Worm (Caenorhabditis elegans) whole organism, L2 larva: ENCODE measurements around the gene ist-1.
A peak's percentile ranks its signal among the peaks of the same experiment; 100 is the strongest.

ENCODE experiments used
- F13H6.1 ChIP-seq: sonication (generic microtip); optimal IDR thresholded peaks from 2 replicates; lab custom pipeline; 2016; ENCODE audit warnings: missing genetic modification characterization, missing compliant biosample characterization
- R02D3.7 ChIP-seq: fragments of 150-350 bp; optimal IDR thresholded peaks from 2 replicates; lab custom pipeline; 2014; ENCODE audit warnings: missing biosample characterization, missing genetic modification characterization
- Y55F3AM.14 ChIP-seq: fragments of 200-800 bp; sonication (Bioruptor generic); optimal IDR thresholded peaks from 2 replicates; lab custom pipeline; 2018; ENCODE audit warnings: mild to moderate bottlenecking, missing genetic modification characterization, missing compliant biosample characterization
- blmp-1 ChIP-seq: sonication (generic microtip); optimal IDR thresholded peaks from 2 replicates; lab custom pipeline; 2017; ENCODE audit warnings: missing genetic modification characterization, mild to moderate bottlenecking, missing compliant biosample characterization, antibody characterized with exemption, moderate library complexity; ENCODE audit not compliant: insufficient read depth
- ceh-16 ChIP-seq: fragments of 150-350 bp; optimal IDR thresholded peaks from 2 replicates; lab custom pipeline; 2014; ENCODE audit warnings: missing biosample characterization, missing genetic modification characterization
- ceh-82 ChIP-seq: fragments of 150-350 bp; optimal IDR thresholded peaks from 2 replicates; lab custom pipeline; 2014; ENCODE audit warnings: missing biosample characterization, missing genetic modification characterization
- elt-3 ChIP-seq: sonication (generic microtip); optimal IDR thresholded peaks from 2 replicates; lab custom pipeline; 2017; ENCODE audit warnings: missing biosample characterization, missing genetic modification characterization
- fos-1 ChIP-seq: fragments of 150-350 bp; optimal IDR thresholded peaks from 2 replicates; lab custom pipeline; 2014; ENCODE audit warnings: missing biosample characterization, missing genetic modification characterization
- gmeb-1 ChIP-seq: fragments of 150-350 bp; optimal IDR thresholded peaks from 2 replicates; lab custom pipeline; 2014; ENCODE audit warnings: missing biosample characterization, missing genetic modification characterization
- lin-11 ChIP-seq: fragments of 150-350 bp; sonication (generic microtip); optimal IDR thresholded peaks from 2 replicates; lab custom pipeline; 2014; ENCODE audit warnings: missing biosample characterization, missing genetic modification characterization, inconsistent platforms, mixed read lengths
- mab-5 ChIP-seq: fragments of 150-350 bp; optimal IDR thresholded peaks from 2 replicates; lab custom pipeline; 2014; ENCODE audit warnings: missing biosample characterization, missing genetic modification characterization
- nhr-10 ChIP-seq: sonication (generic microtip); optimal IDR thresholded peaks from 2 replicates; lab custom pipeline; 2017; ENCODE audit warnings: missing biosample characterization, missing genetic modification characterization
- nhr-11 ChIP-seq: fragments of 150-350 bp; optimal IDR thresholded peaks from 2 replicates; lab custom pipeline; 2014; ENCODE audit warnings: missing biosample characterization, missing genetic modification characterization
- nhr-21 ChIP-seq: fragments of 150-350 bp; optimal IDR thresholded peaks from 2 replicates; lab custom pipeline; 2014; ENCODE audit warnings: missing biosample characterization, missing genetic modification characterization
- nhr-237 ChIP-seq: fragments of 150-350 bp; optimal IDR thresholded peaks from 2 replicates; lab custom pipeline; 2014; ENCODE audit warnings: missing biosample characterization, missing genetic modification characterization
- nhr-25 ChIP-seq: fragments of 150-350 bp; sonication (generic microtip); optimal IDR thresholded peaks from 3 replicates; lab custom pipeline; 2014; ENCODE audit warnings: missing biosample characterization, missing genetic modification characterization
- nhr-6 ChIP-seq: fragments of 150-350 bp; optimal IDR thresholded peaks from 2 replicates; lab custom pipeline; 2014; ENCODE audit warnings: missing biosample characterization, missing genetic modification characterization
- nhr-77 ChIP-seq: fragments of 150-350 bp; optimal IDR thresholded peaks from 2 replicates; lab custom pipeline; 2014; ENCODE audit warnings: missing biosample characterization, missing genetic modification characterization
- sem-4 ChIP-seq: fragments of 150-350 bp; optimal IDR thresholded peaks from 2 replicates; lab custom pipeline; 2014; ENCODE audit warnings: missing biosample characterization, missing genetic modification reagents, missing genetic modification characterization
- sma-3 ChIP-seq: sonication (generic microtip); optimal IDR thresholded peaks from 2 replicates; lab custom pipeline; 2016; ENCODE audit warnings: missing genetic modification reagents, missing genetic modification characterization, missing compliant biosample characterization
- snpc-4 ChIP-seq: fragments of 150-350 bp; optimal IDR thresholded peaks from 2 replicates; lab custom pipeline; 2014; ENCODE audit warnings: missing biosample characterization, missing genetic modification characterization
- unc-55 ChIP-seq: fragments of 150-350 bp; sonication (generic microtip); optimal IDR thresholded peaks from 3 replicates; lab custom pipeline; 2014; ENCODE audit warnings: missing biosample characterization, missing genetic modification reagents, missing genetic modification characterization
- unc-62 ChIP-seq: fragments of 150-350 bp; optimal IDR thresholded peaks from 2 replicates; lab custom pipeline; 2014; ENCODE audit warnings: missing biosample characterization, missing genetic modification reagents, missing genetic modification characterization
- zag-1 ChIP-seq: fragments of 150-350 bp; optimal IDR thresholded peaks from 2 replicates; lab custom pipeline; 2014; ENCODE audit warnings: missing biosample characterization, missing genetic modification characterization
- ztf-11 ChIP-seq: sonication (generic microtip); optimal IDR thresholded peaks from 2 replicates; lab custom pipeline; 2017; ENCODE audit warnings: missing biosample characterization, missing genetic modification characterization
- ztf-4 ChIP-seq: fragments of 150-350 bp; optimal IDR thresholded peaks from 2 replicates; lab custom pipeline; 2014; ENCODE audit warnings: missing biosample characterization, missing genetic modification characterization

ist-1 gene

DNA sequence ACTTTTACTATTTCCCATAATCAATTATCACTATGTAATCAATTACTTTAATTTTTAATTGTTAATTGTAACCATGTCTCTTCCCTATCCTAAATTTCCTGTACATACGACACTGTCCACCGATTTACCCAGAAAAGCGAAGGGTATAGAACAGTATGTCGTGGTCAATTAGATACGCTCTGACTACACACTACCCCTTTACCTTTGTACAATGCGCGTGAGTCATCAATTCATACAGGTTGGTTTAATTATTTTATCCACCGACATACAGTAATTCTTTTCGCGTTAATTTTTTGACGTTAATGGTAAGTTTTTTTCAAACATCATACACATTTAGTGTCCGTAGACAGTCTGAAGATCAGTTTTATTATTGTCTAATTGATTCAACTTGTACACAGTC lies 55.2 kb downstream of the ist-1 start (continued):
- peak; percentile 96 for TF ChIP-seq nhr-25 (tag; lab: Kevin White, UChicago)
- TF ChIP-seq mab-5 (tag; lab: Kevin White, UChicago) = peak; percentile 25
- peak; percentile 99 for TF ChIP-seq nhr-21 (tag; lab: Kevin White, UChicago)
- peak; percentile 55 for TF ChIP-seq ztf-4 (tag; lab: Kevin White, UChicago)
- no peak for TF ChIP-seq elt-3 (tag; lab: Kevin White, UChicago)
- peak; percentile 95 for TF ChIP-seq nhr-6 (tag; lab: Kevin White, UChicago)
- TF ChIP-seq blmp-1 = peak; percentile 61
- TF ChIP-seq ceh-16 (tag; lab: Kevin White, UChicago) = peak; percentile 80
- TF ChIP-seq F13H6.1 (tag; lab: Kevin White, UChicago) = peak; percentile 91
- TF ChIP-seq fos-1 (tag; lab: Kevin White, UChicago) = peak; percentile 96
- TF ChIP-seq ztf-11 = no peak
- peak; percentile 92 for TF ChIP-seq gmeb-1
- TF ChIP-seq nhr-237 (tag; lab: Kevin White, UChicago) = peak; percentile 83
- TF ChIP-seq sma-3 (GFP tag; lab: Kevin White, UChicago) = peak; percentile 99
- peak; percentile 20 for TF ChIP-seq snpc-4 (tag; lab: Kevin White, UChicago)

DNA sequence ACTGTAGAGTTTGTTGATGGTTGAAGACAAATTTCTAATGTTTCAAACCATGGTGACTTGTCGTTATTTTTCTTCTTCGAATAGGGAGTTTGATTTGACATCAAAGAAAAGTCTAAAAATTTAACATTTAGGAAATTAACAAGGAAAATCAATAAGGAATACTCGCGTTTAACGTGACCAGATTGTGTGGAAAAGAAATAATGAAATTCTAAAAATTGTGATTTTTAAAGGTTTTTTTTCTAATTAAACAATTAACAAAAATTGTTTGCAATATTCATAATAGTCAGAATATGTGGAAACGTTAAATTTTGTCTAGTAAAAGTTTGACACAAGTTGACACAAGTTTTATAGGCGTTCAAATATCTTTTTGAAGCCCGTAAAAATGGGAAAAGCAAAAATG lies 61.2 kb downstream of the ist-1 start, which contains the start of gene C55B6.4:
Gene C55B6.4 (minus strand): TSS at position 101 of the 400 bp plus-strand sequence.
- TF ChIP-seq zag-1 (tag; lab: Kevin White, UChicago) (no peak), gmeb-1 (no peak), lin-11 (tag; lab: Kevin White, UChicago) (no peak), elt-3 (tag; lab: Kevin White, UChicago) (no peak), nhr-21 (tag; lab: Kevin White, UChicago) (no peak), ceh-16 (tag; lab: Kevin White, UChicago) (no peak), ceh-82 (tag; lab: Kevin White, UChicago) (no peak), nhr-10 (tag; lab: Kevin White, UChicago) (no peak), nhr-11 (tag; lab: Kevin White, UChicago) (no peak), sem-4 (tag; lab: Kevin White, UChicago) (no peak), Y55F3AM.14 (GFP tag; lab: Kevin White, UChicago) (no peak), ztf-4 (tag; lab: Kevin White, UChicago) (no peak), mab-5 (tag; lab: Kevin White, UChicago) (no peak), sma-3 (GFP tag; lab: Kevin White, UChicago) (no peak), nhr-77 (tag; lab: Kevin White, UChicago) (no peak), snpc-4 (tag; lab: Kevin White, UChicago) (no peak), R02D3.7 (no peak), unc-62 (GFP tag; lab: Kevin White, UChicago) (no peak), unc-55 (no peak), F13H6.1 (tag; lab: Kevin White, UChicago) (no peak)
